Fruit fly (Drosophila melanogaster) whole organism, embryonic: ENCODE measurements around the gene CG31019.

Experiments used
- BEAF-32 ChIP-seq: fragments of 200-800 bp; sonication (Bioruptor generic); optimal IDR thresholded peaks from 3 replicates; lab custom pipeline; 2017; ENCODE audit warnings: missing biosample characterization, missing genetic modification characterization, mild to moderate bottlenecking, moderate library complexity, missing genetic modification reagents
- BtbVII ChIP-seq: fragments of 200-800 bp; sonication (Bioruptor generic); optimal IDR thresholded peaks from 3 replicates; lab custom pipeline; 2017; ENCODE audit warnings: missing biosample characterization, mild to moderate bottlenecking, missing genetic modification characterization
- CG11398 ChIP-seq: fragments of 200-800 bp; sonication (Bioruptor generic); optimal IDR thresholded peaks from 2 replicates; lab custom pipeline; 2016; ENCODE audit warnings: missing biosample characterization, missing genetic modification characterization
- CG11696 ChIP-seq: fragments of 200-800 bp; sonication (Bioruptor generic); IDR thresholded peaks from 2 replicates; pipeline ENCODE4 v1.3.6; 2022; ENCODE audit warnings: missing biosample characterization, missing genetic modification characterization
- CG12236 ChIP-seq: fragments of 200-800 bp; sonication (Bioruptor generic); optimal IDR thresholded peaks from 2 replicates; lab custom pipeline; 2016; ENCODE audit warnings: missing biosample characterization, missing genetic modification characterization
- CG12744 ChIP-seq: fragments of 200-800 bp; sonication (Bioruptor generic); optimal IDR thresholded peaks from 2 replicates; lab custom pipeline; 2016; ENCODE audit warnings: missing biosample characterization, missing genetic modification characterization
- CG14441 ChIP-seq: fragments of 200-800 bp; sonication (Bioruptor generic); IDR thresholded peaks from 2 replicates; pipeline ENCODE4 v1.3.6; 2022; ENCODE audit warnings: missing biosample characterization, missing genetic modification characterization
- CG14860 ChIP-seq: fragments of 200-800 bp; sonication (Bioruptor generic); IDR thresholded peaks from 3 replicates; pipeline ENCODE4 v1.3.6; 2022; ENCODE audit warnings: missing biosample characterization, missing genetic modification characterization; ENCODE audit not compliant: partially characterized antibody
- CG16863 ChIP-seq: fragments of 200-800 bp; sonication (Bioruptor generic); optimal IDR thresholded peaks from 3 replicates; lab custom pipeline; 2016; ENCODE audit warnings: missing biosample characterization, missing genetic modification characterization
- CG17829 ChIP-seq: fragments of 200-800 bp; optimal IDR thresholded peaks from 2 replicates; lab custom pipeline; 2019; ENCODE audit warnings: missing biosample characterization, mild to moderate bottlenecking, missing genetic modification characterization, moderate library complexity
- CG1792 ChIP-seq: fragments of 200-800 bp; sonication (Bioruptor generic); optimal IDR thresholded peaks from 2 replicates; lab custom pipeline; 2016; ENCODE audit warnings: missing biosample characterization, missing genetic modification characterization
- CG32772 ChIP-seq: fragments of 200-800 bp; sonication (Bioruptor generic); IDR thresholded peaks from 2 replicates; pipeline ENCODE4 v1.3.6; 2022; ENCODE audit warnings: missing biosample characterization, missing genetic modification characterization
- CG3407 ChIP-seq: fragments of 200-800 bp; sonication (Bioruptor generic); optimal IDR thresholded peaks from 2 replicates; lab custom pipeline; 2018; ENCODE audit warnings: missing biosample characterization, mild to moderate bottlenecking, missing genetic modification characterization
- CG3726 ChIP-seq: fragments of 200-800 bp; sonication (Bioruptor generic); IDR thresholded peaks from 3 replicates; pipeline ENCODE4, ENCODE4 v1.3.6; 2022; ENCODE audit warnings: missing biosample characterization, missing genetic modification characterization
- CG3847 ChIP-seq: fragments of 200-800 bp; sonication (Bioruptor generic); IDR thresholded peaks from 2 replicates; pipeline ENCODE4 v1.3.6; 2022; ENCODE audit warnings: missing biosample characterization, missing genetic modification characterization
- CG7745 ChIP-seq: fragments of 200-800 bp; sonication (Bioruptor generic); optimal IDR thresholded peaks from 2 replicates; lab custom pipeline; 2018; ENCODE audit warnings: missing biosample characterization, mild to moderate bottlenecking, missing genetic modification characterization, moderate library complexity
- CG8359 ChIP-seq: fragments of 200-800 bp; sonication (Bioruptor generic); optimal IDR thresholded peaks from 2 replicates; lab custom pipeline; 2017; ENCODE audit warnings: missing biosample characterization, mild to moderate bottlenecking, missing genetic modification characterization, borderline replicate concordance
- CG9876 ChIP-seq: fragments of 200-800 bp; sonication (Bioruptor generic); optimal IDR thresholded peaks from 2 replicates; lab custom pipeline; 2016; ENCODE audit warnings: missing biosample characterization, missing genetic modification characterization
- D ChIP-seq, 2 experiments: fragments of 200-800 bp in 1 of 2; fragments of >200 bp in 1 of 2; sonication (Bioruptor generic) in 1 of 2; optimal IDR thresholded peaks; 2 replicates in 1 of 2; 3 replicates in 1 of 2; lab custom pipeline; 2017; ENCODE audit warnings: mild to moderate bottlenecking in 1 of 2, missing biosample characterization in 1 of 2, missing genetic modification characterization in 1 of 2, missing genetic modification reagents in 1 of 2
- D19A ChIP-seq: fragments of 200-800 bp; optimal IDR thresholded peaks from 3 replicates; lab custom pipeline; 2019; ENCODE audit warnings: missing biosample characterization, mild to moderate bottlenecking, missing genetic modification characterization, moderate library complexity
- Dbx ChIP-seq: fragments of 200-800 bp; sonication (Bioruptor generic); IDR thresholded peaks from 3 replicates; pipeline ENCODE4 v1.3.6; 2022; ENCODE audit warnings: missing biosample characterization, missing genetic modification characterization
- GATAe ChIP-seq: fragments of 200-800 bp; sonication (Bioruptor generic); conservative IDR thresholded peaks from 2 replicates; pipeline ENCODE4 v1.3.6; 2022; ENCODE audit warnings: missing biosample characterization, missing genetic modification characterization
- H2.0 ChIP-seq: fragments of 200-800 bp; sonication (Bioruptor generic); IDR thresholded peaks from 2 replicates; pipeline ENCODE4 v1.3.6; 2022; ENCODE audit warnings: missing biosample characterization, missing genetic modification characterization
- Lhr ChIP-seq: fragments of 200-800 bp; sonication (Bioruptor generic); optimal IDR thresholded peaks from 3 replicates; lab custom pipeline; 2017; ENCODE audit warnings: mild to moderate bottlenecking, missing biosample characterization, missing genetic modification reagents, missing genetic modification characterization
- Nf-YA ChIP-seq: fragments of 200-800 bp; sonication (Bioruptor generic); IDR thresholded peaks from 2 replicates; pipeline ENCODE4 v1.3.6; 2022; ENCODE audit warnings: missing biosample characterization, missing genetic modification characterization
- Optix ChIP-seq: fragments of 200-800 bp; sonication (Bioruptor generic); IDR thresholded peaks from 3 replicates; pipeline ENCODE4 v1.3.6; 2022; ENCODE audit warnings: missing biosample characterization, missing genetic modification characterization
- Rx ChIP-seq: fragments of 200-800 bp; sonication (Bioruptor generic); IDR thresholded peaks from 2 replicates; pipeline ENCODE4 v1.3.6; 2022; ENCODE audit warnings: missing biosample characterization, missing genetic modification characterization
- Taf1 ChIP-seq: fragments of 200-800 bp; sonication (Bioruptor generic); IDR thresholded peaks from 2 replicates; pipeline ENCODE4 v1.3.6; 2022; ENCODE audit warnings: missing biosample characterization, missing genetic modification characterization
- YL-1 ChIP-seq: fragments of 200-800 bp; sonication (Bioruptor generic); optimal IDR thresholded peaks from 3 replicates; lab custom pipeline; 2017; ENCODE audit warnings: missing biosample characterization, mild to moderate bottlenecking, missing genetic modification characterization
- corto ChIP-seq: fragments of 200-800 bp; sonication (Bioruptor generic); optimal IDR thresholded peaks from 2 replicates; lab custom pipeline; 2016; ENCODE audit warnings: missing biosample characterization, mild to moderate bottlenecking, missing genetic modification characterization, moderate library complexity
- dmrt99B ChIP-seq: fragments of 200-800 bp; sonication (Bioruptor generic); optimal IDR thresholded peaks from 2 replicates; lab custom pipeline; 2018; ENCODE audit warnings: missing biosample characterization, mild to moderate bottlenecking, missing genetic modification characterization, moderate library complexity
- dpn ChIP-seq, 2 experiments: fragments of 200-800 bp; sonication (Bioruptor generic); optimal IDR thresholded peaks; 3 replicates each; lab custom pipeline; 2016; ENCODE audit warnings: missing biosample characterization in 2 of 2, missing genetic modification characterization in 2 of 2
- gcm ChIP-seq: fragments of 200-800 bp; sonication (Bioruptor generic); optimal IDR thresholded peaks from 2 replicates; lab custom pipeline; 2019; ENCODE audit warnings: missing biosample characterization, mild to moderate bottlenecking, missing genetic modification characterization, moderate library complexity
- gsb-n ChIP-seq: fragments of 200-800 bp; sonication (Bioruptor generic); optimal IDR thresholded peaks from 3 replicates; lab custom pipeline; 2018; ENCODE audit warnings: missing biosample characterization, mild to moderate bottlenecking, missing genetic modification characterization
- hb ChIP-seq: fragments of 200-800 bp; sonication (Bioruptor generic); IDR thresholded peaks from 3 replicates; pipeline ENCODE4 v1.3.6; 2022; ENCODE audit warnings: missing biosample characterization, missing genetic modification characterization; ENCODE audit not compliant: partially characterized antibody
- hkb ChIP-seq, 2 experiments: fragments of 200-800 bp in 1 of 2; fragments of >200 bp in 1 of 2; sonication (Bioruptor generic) in 1 of 2; IDR thresholded peaks in 1 of 2; optimal IDR thresholded peaks in 1 of 2; 2 replicates each; pipeline versions ENCODE4 v1.3.6 to Lab custom; 2017 to 2022; ENCODE audit warnings: missing biosample characterization in 1 of 2, missing genetic modification characterization in 1 of 2
- lilli ChIP-seq: fragments of 200-800 bp; sonication (Bioruptor generic); optimal IDR thresholded peaks from 3 replicates; lab custom pipeline; 2016; ENCODE audit warnings: missing biosample characterization, missing genetic modification characterization
- lola ChIP-seq, 3 experiments: fragments of >200 bp in 2 of 3; fragments of 200-800 bp in 1 of 3; sonication (Bioruptor generic) in 1 of 3; optimal IDR thresholded peaks; 2 replicates each; lab custom pipeline; 2017 to 2019; ENCODE audit warnings: missing biosample characterization in 3 of 3, missing genetic modification characterization in 3 of 3, mild to moderate bottlenecking in 1 of 3, moderate library complexity in 1 of 3
- oc ChIP-seq: fragments of 200-800 bp; sonication (Bioruptor generic); optimal IDR thresholded peaks from 2 replicates; lab custom pipeline; 2018; ENCODE audit warnings: missing biosample characterization, mild to moderate bottlenecking, missing genetic modification characterization, moderate library complexity
- peb ChIP-seq: fragments of 200-800 bp; sonication (Bioruptor generic); IDR thresholded peaks from 2 replicates; pipeline ENCODE4 v1.3.6; 2022; ENCODE audit warnings: missing biosample characterization, missing genetic modification characterization
- run ChIP-seq: fragments of 200-800 bp; sonication (Bioruptor generic); optimal IDR thresholded peaks from 3 replicates; lab custom pipeline; 2018; ENCODE audit warnings: missing biosample characterization, mild to moderate bottlenecking, missing genetic modification characterization
- shn ChIP-seq: fragments of 200-800 bp; sonication (Bioruptor generic); optimal IDR thresholded peaks from 3 replicates; lab custom pipeline; 2016; ENCODE audit warnings: missing biosample characterization, missing genetic modification characterization
- sim ChIP-seq: fragments of 200-800 bp; sonication (Bioruptor generic); IDR thresholded peaks from 2 replicates; pipeline ENCODE4 v1.3.6; 2022; ENCODE audit warnings: missing biosample characterization, missing genetic modification characterization
- sisA ChIP-seq: fragments of 200-800 bp; sonication (Bioruptor generic); IDR thresholded peaks from 2 replicates; pipeline ENCODE4 v1.3.6; 2022; ENCODE audit warnings: missing biosample characterization, missing genetic modification characterization
- slou ChIP-seq: fragments of 200-800 bp; sonication (Bioruptor generic); optimal IDR thresholded peaks from 3 replicates; lab custom pipeline; 2016; ENCODE audit warnings: missing biosample characterization, missing genetic modification characterization
- slp2 ChIP-seq: fragments of 200-800 bp; sonication (Bioruptor generic); optimal IDR thresholded peaks from 2 replicates; lab custom pipeline; 2016; ENCODE audit warnings: missing biosample characterization, missing genetic modification characterization
- zen2 ChIP-seq: fragments of 200-800 bp; sonication (Bioruptor generic); IDR thresholded peaks from 3 replicates; pipeline ENCODE4 v1.3.6; 2022; ENCODE audit warnings: missing biosample characterization, missing genetic modification characterization; ENCODE audit not compliant: partially characterized antibody

CG31019 gene

DNA sequence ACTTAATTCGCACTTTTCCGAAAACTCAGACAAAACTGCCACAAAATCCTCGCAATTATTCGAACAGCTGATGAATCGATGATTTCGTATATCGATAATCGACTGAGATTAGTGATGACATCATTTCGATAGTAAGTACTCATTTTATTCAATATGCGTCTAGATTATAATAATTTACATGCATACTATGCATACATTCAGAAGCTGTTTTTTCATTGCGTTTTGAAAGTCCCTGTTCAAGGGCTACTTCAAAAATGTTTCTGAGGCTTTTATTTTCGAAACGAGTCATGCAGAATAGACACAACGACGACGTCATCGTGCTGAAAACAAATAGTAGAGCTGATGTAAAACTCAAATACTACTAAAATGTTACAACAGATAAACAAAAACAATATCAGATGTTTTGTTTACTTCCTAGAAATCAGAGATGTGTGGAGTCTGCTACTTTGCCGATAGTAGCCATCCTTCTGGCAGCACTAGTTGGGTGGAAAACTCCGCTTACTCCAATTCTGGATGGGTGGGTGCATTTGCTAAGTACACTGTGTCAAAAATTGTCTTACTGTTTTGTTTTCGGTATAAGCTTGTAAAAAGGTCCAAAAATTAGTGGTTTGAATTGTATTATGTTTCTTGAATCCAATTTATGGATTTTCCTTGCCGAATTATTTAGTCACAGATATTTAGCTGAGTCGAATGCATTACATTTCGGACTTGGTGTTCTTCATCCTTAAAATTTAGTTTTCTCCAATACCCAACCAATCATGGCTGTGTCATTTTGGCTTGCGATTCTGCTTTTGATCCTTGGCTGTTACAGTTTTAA is 4.8 kb downstream of the CG31019 start, which contains the start of the genes CG2246 and CG31021 (continued):
- TF ChIP-seq CG12744 (GFP tag; lab: Kevin White, UChicago) = peak; percentile 39
- TF ChIP-seq hkb (optimal IDR thresholded peaks at IDR 0.05; lab: Kevin White, UChicago) = no peak
- no peak for TF ChIP-seq hkb (GFP tag; IDR thresholded peaks at IDR 0.05; lab: Robert Waterston, UW)
- TF ChIP-seq Taf1 (GFP tag; lab: Robert Waterston, UW) = 0 out of 2 replicates have a peak, but pooled peaks have one; percentile 7
- peak; percentile 68 for TF ChIP-seq lilli (GFP tag; lab: Kevin White, UChicago)
- TF ChIP-seq Optix (GFP tag; lab: Robert Waterston, UW) = no peak
- TF ChIP-seq sisA (GFP tag; lab: Robert Waterston, UW) = peak; percentile 55
- peak; percentile 71 for TF ChIP-seq CG14860 (GFP tag; lab: Robert Waterston, UW)
- peak in 1 of 3 experiments; percentile 52 for TF ChIP-seq lola (GFP tag; optimal IDR thresholded peaks at IDR 0.05; lab: Kevin White, UChicago)
- TF ChIP-seq YL-1 (GFP tag; lab: Kevin White, UChicago) = peak; percentile 34
- TF ChIP-seq Rx (GFP tag; lab: Robert Waterston, UW) = peak; percentile 15; the same call in 1 of the 2 replicates
- peak; percentile 98 for TF ChIP-seq Lhr (GFP tag; lab: Kevin White, UChicago)
- TF ChIP-seq zen2 = 0 out of 3 replicates have a peak, but pooled peaks have one; percentile 46
- no peak; the same call in 1 of the 2 replicates for TF ChIP-seq H2.0
- TF ChIP-seq GATAe (GFP tag; lab: Robert Waterston, UW) = no peak
- no peak for TF ChIP-seq CG7745 (tag; lab: Kevin White, UChicago)
- peak; percentile 4 for TF ChIP-seq corto (GFP tag; lab: Kevin White, UChicago)
- TF ChIP-seq slp2 (GFP tag; lab: Kevin White, UChicago) = peak; percentile 53
- no peak for TF ChIP-seq CG11398 (GFP tag; lab: Kevin White, UChicago)
- no peak for TF ChIP-seq oc (tag; lab: Kevin White, UChicago)
- TF ChIP-seq D19A (tag; lab: Kevin White, UChicago) = peak; percentile 22
- peak; percentile 41 for TF ChIP-seq dmrt99B (tag; lab: Kevin White, UChicago)
- TF ChIP-seq CG1792 = peak; percentile 25
- TF ChIP-seq CG3847 (GFP tag; lab: Robert Waterston, UW) = peak; percentile 80
- no peak for TF ChIP-seq D (optimal IDR thresholded peaks at IDR 0.05; lab: Kevin White, UChicago)
- TF ChIP-seq D (GFP tag; optimal IDR thresholded peaks at IDR 0.05; lab: Kevin White, UChicago) = no peak
- TF ChIP-seq Dbx (GFP tag; lab: Robert Waterston, UW) = peak; percentile 70; the same call in 2 of the 3 replicates
- peak; percentile 52 to 59 for TF ChIP-seq dpn (GFP tag; optimal IDR thresholded peaks at IDR 0.05; lab: Kevin White, UChicago)
- no peak for TF ChIP-seq CG3407 (GFP tag; lab: Kevin White, UChicago)
- TF ChIP-seq CG17829 (tag; lab: Kevin White, UChicago) = peak; percentile 59
- no peak for TF ChIP-seq CG12236 (GFP tag; lab: Kevin White, UChicago)
- 0 out of 3 replicates have a peak, but pooled peaks have one; percentile 73 for TF ChIP-seq hb
- no peak for TF ChIP-seq sim (GFP tag; lab: Robert Waterston, UW)
- TF ChIP-seq BtbVII (GFP tag; lab: Kevin White, UChicago) = no peak
- peak; percentile 96 for TF ChIP-seq BEAF-32 (GFP tag; lab: Kevin White, UChicago)
- no peak for TF ChIP-seq gcm (GFP tag; lab: Kevin White, UChicago)
- no peak for TF ChIP-seq CG3726 (GFP tag; lab: Robert Waterston, UW)
- no peak for TF ChIP-seq run (tag; lab: Kevin White, UChicago)
- no peak for TF ChIP-seq CG8359 (GFP tag; lab: Kevin White, UChicago)
- TF ChIP-seq CG11696 = no peak
- TF ChIP-seq CG16863 (GFP tag; lab: Kevin White, UChicago) = peak; percentile 63
- peak; percentile 60 for TF ChIP-seq CG14441 (GFP tag; lab: Robert Waterston, UW)
- no peak for TF ChIP-seq slou
- peak; percentile 63 for TF ChIP-seq CG9876 (GFP tag; lab: Kevin White, UChicago)
- peak; percentile 9 for TF ChIP-seq gsb-n (tag; lab: Kevin White, UChicago)
- TF ChIP-seq peb (GFP tag; lab: Robert Waterston, UW) = no peak
- TF ChIP-seq CG32772 (GFP tag; lab: Robert Waterston, UW) = peak; percentile 43
- TF ChIP-seq Nf-YA = no peak
- TF ChIP-seq shn = peak; percentile 66
